Fruit fly (Drosophila melanogaster): ENCODE measurements around the gene Cyp28a5.

The Cyp28a5 gene

DNA sequence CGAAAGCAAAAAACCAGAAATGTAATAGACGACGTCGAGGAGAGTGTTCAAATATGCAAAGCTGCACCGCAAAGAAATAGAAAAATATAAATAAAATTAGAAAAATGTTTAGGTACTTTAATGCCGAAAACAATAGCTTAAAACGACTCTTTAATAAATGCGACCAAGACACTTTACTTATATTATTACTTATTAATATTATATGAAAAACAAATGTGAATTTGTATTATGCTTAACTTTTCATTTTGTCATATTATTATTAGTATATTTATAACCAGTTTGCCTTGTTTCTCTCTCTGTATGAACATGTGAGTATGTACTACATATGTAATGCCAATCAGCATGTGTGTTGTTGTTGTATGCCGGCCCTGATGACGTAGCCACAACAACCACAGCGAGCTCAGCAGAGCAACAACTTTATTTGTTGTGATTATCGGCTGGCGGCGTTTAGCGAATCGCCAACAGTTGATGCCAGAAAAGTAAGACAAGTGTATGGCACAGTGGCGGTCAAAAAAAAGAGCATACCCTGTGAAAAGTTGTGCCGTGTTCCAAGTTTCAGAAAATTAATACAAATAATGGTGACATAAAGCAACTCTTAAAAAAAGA, 45.1 kb downstream of the Cyp28a5 start (continued):
- peak; percentile 87 for TF ChIP-seq CG8281 (tag; optimal IDR thresholded peaks at IDR 0.05)
- TF ChIP-seq CG3847 (GFP tag; IDR thresholded peaks at IDR 0.05) = peak; percentile 94
- peak; percentile 72 for TF ChIP-seq onecut (GFP tag; IDR thresholded peaks at IDR 0.05)
- peak; percentile 61 for TF ChIP-seq Max (GFP tag; optimal IDR thresholded peaks at IDR 0.05)
- TF ChIP-seq CG7839 (tag; optimal IDR thresholded peaks at IDR 0.05) = peak; percentile 98
- TF ChIP-seq schlank (tag; optimal IDR thresholded peaks at IDR 0.05) = peak; percentile 54
- peak; percentile 88 for TF ChIP-seq sisA (GFP tag; IDR thresholded peaks at IDR 0.05)
- TF ChIP-seq CG30403 (GFP tag; optimal IDR thresholded peaks at IDR 0.05) = peak; percentile 89
- peak in 1 of 2 experiments; percentile 67 for TF ChIP-seq insv (GFP tag; optimal IDR thresholded peaks at IDR 0.05)
- peak; percentile 63 for TF ChIP-seq Camta (GFP tag; optimal IDR thresholded peaks at IDR 0.05)
- TF ChIP-seq CoRest (tag; optimal IDR thresholded peaks at IDR 0.05) = peak; percentile 98
- TF ChIP-seq org-1 (GFP tag; optimal IDR thresholded peaks at IDR 0.05) = peak; percentile 90
- TF ChIP-seq Dp (GFP tag; optimal IDR thresholded peaks at IDR 0.05) = no peak
- peak; percentile 87 for TF ChIP-seq peb (GFP tag; IDR thresholded peaks at IDR 0.05)
- TF ChIP-seq CG17328 (GFP tag; IDR thresholded peaks at IDR 0.05) = peak; percentile 89
- TF ChIP-seq CG8290 (GFP tag; optimal IDR thresholded peaks at IDR 0.05) = peak; percentile 62
- peak in 1 of 2 experiments; percentile 93 for TF ChIP-seq CG8290 (tag; optimal IDR thresholded peaks at IDR 0.05)
- TF ChIP-seq z (GFP tag; IDR thresholded peaks at IDR 0.05) = no peak
- peak; percentile 84 for TF ChIP-seq ind (GFP tag; optimal IDR thresholded peaks at IDR 0.05)
- peak; percentile 95 for TF ChIP-seq gcm (GFP tag; optimal IDR thresholded peaks at IDR 0.05)
- TF ChIP-seq cwo (GFP tag; optimal IDR thresholded peaks at IDR 0.05) = peak; percentile 92
- TF ChIP-seq CG32532 (GFP tag; IDR thresholded peaks at IDR 0.05) = peak; percentile 92
- no peak for TF ChIP-seq CG13287 (GFP tag; IDR thresholded peaks at IDR 0.05; ENCODE audit: partially characterized antibody)
- peak; percentile 61 for TF ChIP-seq Dip2 (GFP tag; IDR thresholded peaks at IDR 0.05)
- no peak for TF ChIP-seq CG5180 (GFP tag; optimal IDR thresholded peaks at IDR 0.05)
- TF ChIP-seq ro (GFP tag; IDR thresholded peaks at IDR 0.05) = peak; percentile 82
- TF ChIP-seq CG17612 (GFP tag; IDR thresholded peaks at IDR 0.05) = peak; percentile 65
- TF ChIP-seq tgo (GFP tag; IDR thresholded peaks at IDR 0.05) = peak; percentile 93
- TF ChIP-seq luna (GFP tag; optimal IDR thresholded peaks at IDR 0.05) = no peak
- TF ChIP-seq Hr3 (GFP tag; optimal IDR thresholded peaks at IDR 0.05) = peak; percentile 92
- peak; percentile 86 for TF ChIP-seq CG1529 (GFP tag; optimal IDR thresholded peaks at IDR 0.05)
- TF ChIP-seq CrebB (tag; optimal IDR thresholded peaks at IDR 0.05) = peak; percentile 80
- peak; percentile 69 for TF ChIP-seq E2f2 (GFP tag; IDR thresholded peaks at IDR 0.05)
- peak; percentile 94 for TF ChIP-seq CG10979 (tag; optimal IDR thresholded peaks at IDR 0.05)
- TF ChIP-seq CG14441 (GFP tag; IDR thresholded peaks at IDR 0.05) = peak; percentile 93
- peak; percentile 80 for TF ChIP-seq CG16815 (GFP tag; optimal IDR thresholded peaks at IDR 0.05)
- peak; percentile 96 for TF ChIP-seq CG6689 (GFP tag; IDR thresholded peaks at IDR 0.05)
- TF ChIP-seq CG3065 (GFP tag; optimal IDR thresholded peaks at IDR 0.05) = peak; percentile 55
- TF ChIP-seq Aef1 (GFP tag; IDR thresholded peaks at IDR 0.05) = peak; percentile 84
- TF ChIP-seq ATbp (GFP tag; optimal IDR thresholded peaks at IDR 0.05) = peak; percentile 93
- peak; percentile 58 for TF ChIP-seq CG1603 (tag; optimal IDR thresholded peaks at IDR 0.05)
- TF ChIP-seq hkb (optimal IDR thresholded peaks at IDR 0.05) = no peak
- TF ChIP-seq hkb (GFP tag; IDR thresholded peaks at IDR 0.05) = peak; percentile 90; the same call in 1 of the 2 replicates
- TF ChIP-seq ERR (GFP tag; optimal IDR thresholded peaks at IDR 0.05) = peak; percentile 10
- peak; percentile 65 for TF ChIP-seq CG17802 (tag; optimal IDR thresholded peaks at IDR 0.05)
- TF ChIP-seq az2 (GFP tag; optimal IDR thresholded peaks at IDR 0.05) = peak; percentile 81
- peak; percentile 83 for TF ChIP-seq CG6272 (GFP tag; IDR thresholded peaks at IDR 0.05)
- TF ChIP-seq CG18476 (GFP tag; optimal IDR thresholded peaks at IDR 0.05) = peak; percentile 57
- TF ChIP-seq ken (GFP tag; IDR thresholded peaks at IDR 0.05) = peak; percentile 50; the same call in 2 of the 3 replicates
- no peak for TF ChIP-seq Side (GFP tag; optimal IDR thresholded peaks at IDR 0.05)
- TF ChIP-seq Atf3 (GFP tag; optimal IDR thresholded peaks at IDR 0.05) = peak; percentile 49
